Worm (Caenorhabditis elegans): ENCODE measurements around the gene W09D10.4.

W09D10.4 gene

ce11 chrIII:10759050-10760023, 43.3 kb upstream of the W09D10.4 start, which contains the start of gene tasp-1 (continued):
- TF ChIP-seq pqm-1 (tag; optimal IDR thresholded peaks at IDR 0.05) (peak; percentile 99), unc-55 (GFP tag; optimal IDR thresholded peaks at IDR 0.05) (peak; percentile 93), ceh-30 (tag; optimal IDR thresholded peaks at IDR 0.05) (peak; percentile 29), dve-1 (tag; optimal IDR thresholded peaks at IDR 0.05) (peak; percentile 98), C08G9.2 (tag; optimal IDR thresholded peaks at IDR 0.05) (peak; percentile 98), ama-1 (optimal IDR thresholded peaks at IDR 0.05) (no peak), elt-4 (tag; optimal IDR thresholded peaks at IDR 0.05) (peak; percentile 26), unc-42 (tag; optimal IDR thresholded peaks at IDR 0.05) (peak; percentile 100), eyg-1 (tag; optimal IDR thresholded peaks at IDR 0.05) (peak; percentile 94), gmeb-2 (tag; optimal IDR thresholded peaks at IDR 0.05) (peak; percentile 91), pha-2 (tag; optimal IDR thresholded peaks at IDR 0.05) (peak; percentile 90), K09A11.1 (tag; optimal IDR thresholded peaks at IDR 0.05; ENCODE audit: insufficient read depth) (peak; percentile 95), lim-6 (tag; optimal IDR thresholded peaks at IDR 0.05) (peak; percentile 98), Y22D7AL.16 (tag; optimal IDR thresholded peaks at IDR 0.05) (peak; percentile 92), syd-9 (tag; optimal IDR thresholded peaks at IDR 0.05) (peak; percentile 97), pat-9 (tag; optimal IDR thresholded peaks at IDR 0.05) (peak; percentile 98), ztf-16 (tag; optimal IDR thresholded peaks at IDR 0.05) (peak; percentile 100), K02D7.2 (tag; optimal IDR thresholded peaks at IDR 0.05) (peak; percentile 92), nhr-11 (tag; optimal IDR thresholded peaks at IDR 0.05) (peak; percentile 89), ceh-22 (tag; optimal IDR thresholded peaks at IDR 0.05) (peak; percentile 97), unc-3 (GFP tag; conservative IDR thresholded peaks at IDR 0.05) (peak; percentile 96), unc-3 (tag; optimal IDR thresholded peaks at IDR 0.05) (peak; percentile 97), pha-4 (tag; optimal IDR thresholded peaks at IDR 0.05) (no peak), ceh-14 (tag; optimal IDR thresholded peaks at IDR 0.05) (peak; percentile 99), nfya-1 (tag; optimal IDR thresholded peaks at IDR 0.05) (peak; percentile 99), madf-2 (tag; optimal IDR thresholded peaks at IDR 0.05) (peak; percentile 98), sox-4 (tag; optimal IDR thresholded peaks at IDR 0.05) (peak; percentile 91), ceh-24 (tag; optimal IDR thresholded peaks at IDR 0.05) (peak; percentile 84), ceh-2 (tag; optimal IDR thresholded peaks at IDR 0.05) (peak; percentile 98), pax-1 (tag; optimal IDR thresholded peaks at IDR 0.05) (peak; percentile 88), ttx-3 (tag; optimal IDR thresholded peaks at IDR 0.05) (peak; percentile 89), fkh-10 (GFP tag; optimal IDR thresholded peaks at IDR 0.05) (peak; percentile 94), nhr-232 (tag; optimal IDR thresholded peaks at IDR 0.05) (peak; percentile 62), rnt-1 (tag; optimal IDR thresholded peaks at IDR 0.05) (peak; percentile 100), ceh-9 (tag; optimal IDR thresholded peaks at IDR 0.05) (no peak), npax-4 (tag; optimal IDR thresholded peaks at IDR 0.05) (peak; percentile 62), ets-4 (tag; optimal IDR thresholded peaks at IDR 0.05) (peak; percentile 99), elt-2 (tag; optimal IDR thresholded peaks at IDR 0.05) (peak; percentile 99), C38D4.7 (GFP tag; optimal IDR thresholded peaks at IDR 0.05) (peak; percentile 80), mec-3 (tag; optimal IDR thresholded peaks at IDR 0.05; ENCODE audit: borderline replicate concordance) (peak; percentile 98)

- TF ChIP-seq syd-9 (tag; optimal IDR thresholded peaks at IDR 0.05): no peak
- TF ChIP-seq Y22D7AL.16 (tag; optimal IDR thresholded peaks at IDR 0.05): no peak
Observed at ce11 chrIII:10758422-10758821, 42.4 kb upstream of the W09D10.4 start, which contains the start of gene K01G5.10. K01G5.10 (minus strand) TSS chrIII:10758522.
